Fruit fly (Drosophila melanogaster) whole organism, embryonic: ENCODE data around the gene CG15145.
A peak's percentile ranks its signal among the peaks of the same experiment; 100 is the strongest.

ENCODE experiments used
- Atf3 ChIP-seq: fragments of 200-800 bp; sonication (Bioruptor generic); optimal IDR thresholded peaks from 3 replicates; lab custom pipeline; 2016; ENCODE audit warnings: missing biosample characterization, missing genetic modification characterization
- CG10431 ChIP-seq: fragments of 200-800 bp; sonication (Bioruptor generic); optimal IDR thresholded peaks from 3 replicates; lab custom pipeline; 2018; ENCODE audit warnings: missing biosample characterization, mild to moderate bottlenecking, missing genetic modification characterization
- CG10654 ChIP-seq: fragments of 200-800 bp; sonication (Bioruptor generic); optimal IDR thresholded peaks from 2 replicates; lab custom pipeline; 2016; ENCODE audit warnings: missing biosample characterization, missing genetic modification characterization
- CG10979 ChIP-seq: fragments of 200-800 bp; sonication (Bioruptor generic); optimal IDR thresholded peaks from 2 replicates; lab custom pipeline; 2018; ENCODE audit warnings: missing biosample characterization, mild to moderate bottlenecking, missing genetic modification characterization, moderate library complexity
- CG12744 ChIP-seq: fragments of 200-800 bp; sonication (Bioruptor generic); optimal IDR thresholded peaks from 2 replicates; lab custom pipeline; 2016; ENCODE audit warnings: missing biosample characterization, missing genetic modification characterization
- CG14050 ChIP-seq: fragments of 200-800 bp; sonication (Bioruptor generic); IDR thresholded peaks from 3 replicates; pipeline ENCODE4 v1.3.6; 2022; ENCODE audit warnings: missing biosample characterization, missing genetic modification characterization
- CG14710 ChIP-seq: fragments of 200-800 bp; sonication (Bioruptor generic); optimal IDR thresholded peaks from 3 replicates; lab custom pipeline; 2019; ENCODE audit warnings: missing biosample characterization, mild to moderate bottlenecking, missing genetic modification characterization, moderate library complexity
- CG15479 ChIP-seq: fragments of 200-800 bp; sonication (Bioruptor generic); optimal IDR thresholded peaks from 3 replicates; lab custom pipeline; 2019; ENCODE audit warnings: missing biosample characterization, mild to moderate bottlenecking, missing genetic modification characterization, moderate library complexity
- CG18262 ChIP-seq: fragments of 200-800 bp; optimal IDR thresholded peaks from 3 replicates; lab custom pipeline; 2019; ENCODE audit warnings: missing biosample characterization, mild to moderate bottlenecking, missing genetic modification characterization, moderate library complexity
- CG2678 ChIP-seq: fragments of 200-800 bp; sonication (Bioruptor generic); optimal IDR thresholded peaks from 3 replicates; lab custom pipeline; 2019; ENCODE audit warnings: missing biosample characterization, mild to moderate bottlenecking, missing genetic modification characterization, moderate library complexity
- CG7928 ChIP-seq: fragments of 200-800 bp; sonication (Bioruptor generic); optimal IDR thresholded peaks from 2 replicates; lab custom pipeline; 2017; ENCODE audit warnings: missing biosample characterization, mild to moderate bottlenecking, missing genetic modification characterization
- CG7963 ChIP-seq: fragments of 200-800 bp; sonication (Bioruptor generic); IDR thresholded peaks from 3 replicates; pipeline ENCODE4 v1.3.6; 2022; ENCODE audit warnings: missing biosample characterization, missing genetic modification characterization; ENCODE audit not compliant: partially characterized antibody
- CG9817 ChIP-seq: fragments of 200-800 bp; sonication (Bioruptor generic); optimal IDR thresholded peaks from 2 replicates; lab custom pipeline; 2018; ENCODE audit warnings: missing biosample characterization, mild to moderate bottlenecking, missing genetic modification characterization, moderate library complexity
- CHES-1-like ChIP-seq: fragments of 200-800 bp; sonication (Bioruptor generic); optimal IDR thresholded peaks from 2 replicates; lab custom pipeline; 2016; ENCODE audit warnings: missing biosample characterization, missing genetic modification characterization
- D19B ChIP-seq: fragments of 200-800 bp; sonication (Bioruptor generic); optimal IDR thresholded peaks from 2 replicates; lab custom pipeline; 2017; ENCODE audit warnings: missing biosample characterization, mild to moderate bottlenecking, missing genetic modification characterization
- Deaf1 ChIP-seq: fragments of 200-800 bp; optimal IDR thresholded peaks from 3 replicates; lab custom pipeline; 2019; ENCODE audit warnings: missing biosample characterization, mild to moderate bottlenecking, missing genetic modification characterization, moderate library complexity
- Dref ChIP-seq: fragments of 200-800 bp; sonication (Bioruptor generic); IDR thresholded peaks from 2 replicates; pipeline ENCODE4 v1.3.6; 2022; ENCODE audit warnings: missing biosample characterization, missing genetic modification characterization
- Hmr ChIP-seq: fragments of 200-800 bp; sonication (Bioruptor generic); optimal IDR thresholded peaks from 3 replicates; lab custom pipeline; 2017; ENCODE audit warnings: mild to moderate bottlenecking, missing biosample characterization, missing genetic modification reagents, missing genetic modification characterization
- Hr3 ChIP-seq: fragments of 200-800 bp; sonication (Bioruptor generic); optimal IDR thresholded peaks from 3 replicates; lab custom pipeline; 2016; ENCODE audit warnings: missing biosample characterization, missing genetic modification characterization
- Hr78 ChIP-seq, 2 experiments: fragments of 200-800 bp in 1 of 2; fragments of >200 bp in 1 of 2; sonication (Bioruptor generic) in 1 of 2; optimal IDR thresholded peaks; 2 replicates each; lab custom pipeline; 2017 to 2019; ENCODE audit warnings: missing biosample characterization in 2 of 2, missing genetic modification characterization in 2 of 2, mild to moderate bottlenecking in 1 of 2, moderate library complexity in 1 of 2
- Kr ChIP-seq: fragments of 200-800 bp; sonication (Bioruptor generic); optimal IDR thresholded peaks from 2 replicates; lab custom pipeline; 2017; ENCODE audit warnings: missing biosample characterization, mild to moderate bottlenecking, missing genetic modification characterization
- Med ChIP-seq: fragments of 200-800 bp; sonication (Bioruptor generic); peaks from one replicate; lab custom pipeline; 2016; ENCODE audit warnings: missing biosample characterization, missing genetic modification characterization, mild to moderate bottlenecking, inconsistent platforms, moderate library complexity
- Pdp1 ChIP-seq, 2 experiments: fragments of 200-800 bp; sonication (Bioruptor generic); optimal IDR thresholded peaks; 3 replicates each; lab custom pipeline; 2016; ENCODE audit warnings: missing biosample characterization in 2 of 2, missing genetic modification characterization in 2 of 2, mild to moderate bottlenecking in 1 of 2, moderate library complexity in 1 of 2
- Ptx1 ChIP-seq: fragments of 200-800 bp; sonication (Bioruptor generic); IDR thresholded peaks from 2 replicates; pipeline ENCODE4 v1.3.6; 2022; ENCODE audit warnings: missing biosample characterization, missing genetic modification characterization
- TFAM ChIP-seq: fragments of 200-800 bp; sonication (Bioruptor generic); optimal IDR thresholded peaks from 2 replicates; lab custom pipeline; 2017; ENCODE audit warnings: missing biosample characterization, missing genetic modification characterization, inconsistent platforms
- bab2 ChIP-seq: fragments of 200-800 bp; sonication (Bioruptor generic); optimal IDR thresholded peaks from 2 replicates; lab custom pipeline; 2016; ENCODE audit warnings: missing biosample characterization, missing genetic modification characterization
- btn ChIP-seq: fragments of 200-800 bp; sonication (Bioruptor generic); optimal IDR thresholded peaks from 2 replicates; lab custom pipeline; 2016; ENCODE audit warnings: missing biosample characterization, missing genetic modification characterization
- cg ChIP-seq: fragments of 200-800 bp; sonication (Bioruptor generic); optimal IDR thresholded peaks from 3 replicates; lab custom pipeline; 2019; ENCODE audit warnings: missing biosample characterization, mild to moderate bottlenecking, missing genetic modification characterization, moderate library complexity
- cwo ChIP-seq: fragments of 200-800 bp; sonication (Bioruptor generic); optimal IDR thresholded peaks from 3 replicates; lab custom pipeline; 2017; ENCODE audit warnings: missing biosample characterization, missing genetic modification characterization, mild to moderate bottlenecking, moderate library complexity, missing genetic modification reagents
- dati ChIP-seq: fragments of 200-800 bp; sonication (Bioruptor generic); IDR thresholded peaks from 2 replicates; pipeline ENCODE4 v1.3.6; 2022; ENCODE audit warnings: missing biosample characterization, missing genetic modification characterization
- dpn ChIP-seq, 2 experiments: fragments of 200-800 bp; sonication (Bioruptor generic); optimal IDR thresholded peaks; 3 replicates each; lab custom pipeline; 2016; ENCODE audit warnings: missing biosample characterization in 2 of 2, missing genetic modification characterization in 2 of 2
- ems ChIP-seq: fragments of 200-800 bp; sonication (Bioruptor generic); optimal IDR thresholded peaks from 3 replicates; lab custom pipeline; 2016; ENCODE audit warnings: missing biosample characterization, missing genetic modification characterization
- en ChIP-seq: fragments of 200-800 bp; sonication (Bioruptor generic); optimal IDR thresholded peaks from 2 replicates; lab custom pipeline; 2016; ENCODE audit warnings: missing biosample characterization, missing genetic modification characterization
- eve ChIP-seq, 2 experiments: fragments of >200 bp; optimal IDR thresholded peaks; 2 replicates each; lab custom pipeline; 2017; ENCODE audit warnings: missing biosample characterization in 2 of 2, missing genetic modification characterization in 2 of 2
- fd3F ChIP-seq: fragments of 200-800 bp; sonication (Bioruptor generic); optimal IDR thresholded peaks from 2 replicates; lab custom pipeline; 2018; ENCODE audit warnings: missing biosample characterization, mild to moderate bottlenecking, missing genetic modification characterization, moderate library complexity
- fd96Cb ChIP-seq: fragments of 200-800 bp; sonication (Bioruptor generic); optimal IDR thresholded peaks from 2 replicates; lab custom pipeline; 2018; ENCODE audit warnings: missing biosample characterization, mild to moderate bottlenecking, missing genetic modification characterization, moderate library complexity
- grn ChIP-seq: fragments of 200-800 bp; sonication (Bioruptor generic); optimal IDR thresholded peaks from 3 replicates; lab custom pipeline; 2017; ENCODE audit warnings: missing biosample characterization, missing genetic modification characterization
- ham ChIP-seq: fragments of 200-800 bp; sonication (Bioruptor generic); IDR thresholded peaks from 2 replicates; pipeline ENCODE4 v1.3.6; 2022; ENCODE audit warnings: missing biosample characterization, missing genetic modification characterization
- her ChIP-seq: fragments of 200-800 bp; sonication (Bioruptor generic); optimal IDR thresholded peaks from 2 replicates; lab custom pipeline; 2016; ENCODE audit warnings: missing biosample characterization, missing genetic modification characterization
- insv ChIP-seq, 2 experiments: fragments of 200-800 bp; sonication (Bioruptor generic); optimal IDR thresholded peaks; 3 replicates each; lab custom pipeline; 2016 to 2018; ENCODE audit warnings: missing biosample characterization in 2 of 2, missing genetic modification characterization in 2 of 2
- kay ChIP-seq: fragments of 200-800 bp; sonication (Bioruptor generic); optimal IDR thresholded peaks from 2 replicates; lab custom pipeline; 2016; ENCODE audit warnings: missing biosample characterization, missing genetic modification characterization
- mirr ChIP-seq: fragments of 200-800 bp; sonication (Bioruptor generic); optimal IDR thresholded peaks from 3 replicates; lab custom pipeline; 2018; ENCODE audit warnings: missing biosample characterization, mild to moderate bottlenecking, missing genetic modification characterization
- p53 ChIP-seq: fragments of 200-800 bp; sonication (Bioruptor generic); optimal IDR thresholded peaks from 2 replicates; lab custom pipeline; 2016; ENCODE audit warnings: missing biosample characterization, missing genetic modification characterization
- psq ChIP-seq: fragments of 200-800 bp; sonication (Bioruptor generic); optimal IDR thresholded peaks from 2 replicates; lab custom pipeline; 2017; ENCODE audit warnings: missing biosample characterization, missing genetic modification characterization
- pum ChIP-seq: fragments of 200-800 bp; sonication (Bioruptor generic); optimal IDR thresholded peaks from 2 replicates; lab custom pipeline; 2016; ENCODE audit warnings: missing biosample characterization, missing genetic modification characterization
- row ChIP-seq: fragments of 200-800 bp; sonication (Bioruptor generic); IDR thresholded peaks from 3 replicates; pipeline ENCODE4 v1.3.6; 2022; ENCODE audit warnings: missing biosample characterization, missing genetic modification characterization
- sd ChIP-seq: fragments of 200-800 bp; sonication (Bioruptor generic); optimal IDR thresholded peaks from 3 replicates; lab custom pipeline; 2018; ENCODE audit warnings: missing biosample characterization, mild to moderate bottlenecking, missing genetic modification characterization, moderate library complexity
- sens ChIP-seq: fragments of 200-800 bp; sonication (Bioruptor generic); peaks from one replicate; lab custom pipeline; 2016; ENCODE audit warnings: missing biosample characterization, missing genetic modification characterization
- slp2 ChIP-seq: fragments of 200-800 bp; sonication (Bioruptor generic); optimal IDR thresholded peaks from 2 replicates; lab custom pipeline; 2016; ENCODE audit warnings: missing biosample characterization, missing genetic modification characterization
- wdn ChIP-seq: fragments of 200-800 bp; sonication (Bioruptor generic); IDR thresholded peaks from 2 replicates; pipeline ENCODE4 v1.3.6; 2022; ENCODE audit warnings: missing biosample characterization, missing genetic modification characterization

Gene CG15145

DNA sequence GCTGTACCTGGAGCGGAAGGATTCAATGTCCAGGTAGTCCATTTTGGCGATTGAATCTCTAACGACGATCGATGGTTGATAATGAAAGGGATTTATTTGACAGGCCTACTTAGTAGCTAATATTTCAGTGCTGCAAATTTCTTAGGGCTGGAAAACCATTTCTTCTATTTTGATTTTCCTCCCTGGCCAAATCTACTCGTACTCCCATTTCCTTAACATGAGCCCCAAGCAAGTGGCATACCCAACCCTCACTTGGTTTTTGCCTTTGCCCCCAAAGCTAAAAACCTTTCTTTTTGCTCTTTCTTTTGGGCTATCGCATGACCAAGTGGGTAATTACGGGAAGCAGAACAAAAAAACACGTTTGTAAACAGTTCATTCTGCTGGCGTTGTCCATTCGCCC lies 33.3 kb downstream of the CG15145 start, which contains the start of gene CG15142:
CG15142 (minus strand) TSS at position 101 of the 400 bp plus-strand sequence.
- TF ChIP-seq p53 (GFP tag; lab: Kevin White, UChicago) (no peak), sens (GFP tag; lab: Kevin White, UChicago) (peak; percentile 2)
- TF ChIP-seq, all 482 proteins: peak for 1

dm6 chr2L:17497108-17497507 lies 34.9 kb downstream of the CG15145 start, which contains the start of gene qua:
Gene qua (minus strand): TSS chr2L:17497208.
- TF ChIP-seq fd96Cb (tag; lab: Kevin White, UChicago) (no peak), insv (GFP tag; optimal IDR thresholded peaks at IDR 0.05; lab: Kevin White, UChicago) (no peak), CG7928 (GFP tag; lab: Kevin White, UChicago) (no peak), pum (GFP tag; lab: Kevin White, UChicago) (no peak), dati (GFP tag; lab: Robert Waterston, UW) (no peak), mirr (GFP tag; lab: Kevin White, UChicago) (no peak), cwo (GFP tag; lab: Kevin White, UChicago) (no peak), her (no peak), cg (GFP tag; lab: Kevin White, UChicago) (peak; percentile 43), wdn (GFP tag; lab: Robert Waterston, UW) (no peak), CG2678 (tag; lab: Kevin White, UChicago) (no peak), Deaf1 (tag; lab: Kevin White, UChicago) (no peak), CG14710 (tag; lab: Kevin White, UChicago) (peak; percentile 3), CHES-1-like (no peak), Hr78 (GFP tag; optimal IDR thresholded peaks at IDR 0.05; lab: Kevin White, UChicago) (peak in 1 of 2 experiments; percentile 74), ham (GFP tag; lab: Robert Waterston, UW) (no peak), CG10431 (peak; percentile 31), Hmr (GFP tag; lab: Kevin White, UChicago) (no peak), CG7963 (GFP tag; lab: Robert Waterston, UW) (no peak), grn (no peak), Ptx1 (GFP tag; lab: Robert Waterston, UW) (no peak), eve (GFP tag; optimal IDR thresholded peaks at IDR 0.05; lab: Kevin White, UChicago) (no peak), ems (no peak), Med (GFP tag; lab: Kevin White, UChicago) (peak; percentile 16), CG12744 (GFP tag; lab: Kevin White, UChicago) (no peak), dpn (GFP tag; optimal IDR thresholded peaks at IDR 0.05; lab: Kevin White, UChicago) (no peak), Dref (GFP tag; lab: Robert Waterston, UW) (no peak), CG18262 (peak; percentile 30), CG9817 (tag; lab: Kevin White, UChicago) (no peak), CG14050 (GFP tag; lab: Robert Waterston, UW) (no peak), Pdp1 (GFP tag; optimal IDR thresholded peaks at IDR 0.05; lab: Kevin White, UChicago) (no peak), Atf3 (GFP tag; lab: Kevin White, UChicago) (no peak), Hr3 (no peak), en (GFP tag; lab: Kevin White, UChicago) (no peak), CG10979 (tag; lab: Kevin White, UChicago) (no peak), fd3F (GFP tag; lab: Kevin White, UChicago) (no peak), kay (GFP tag; lab: Kevin White, UChicago) (no peak), sd (tag; lab: Kevin White, UChicago) (no peak), bab2 (no peak), D19B (peak; percentile 33), CG10654 (GFP tag; lab: Kevin White, UChicago) (no peak), slp2 (no peak), row (GFP tag; lab: Robert Waterston, UW) (0 out of 3 replicates have a peak, but pooled peaks have one; percentile 20), psq (GFP tag; lab: Kevin White, UChicago) (no peak), CG15479 (GFP tag; lab: Kevin White, UChicago) (no peak), Kr (GFP tag; lab: Kevin White, UChicago) (no peak), btn (GFP tag; lab: Kevin White, UChicago) (no peak), TFAM (GFP tag; lab: Kevin White, UChicago) (no peak)
